Worm (Caenorhabditis elegans) whole organism, L1 larva: ENCODE results near the gene fbxb-13.

Source experiments
- egl-27 ChIP-seq, 2 experiments: fragments of 150-350 bp in 1 of 2; sonication (generic microtip); optimal IDR thresholded peaks; 3 replicates each; lab custom pipeline; 2017 to 2018; ENCODE audit warnings: missing biosample characterization in 2 of 2, missing genetic modification characterization in 2 of 2, missing genetic modification reagents in 2 of 2
- nhr-77 ChIP-seq: fragments of 150-350 bp; optimal IDR thresholded peaks from 2 replicates; lab custom pipeline; 2014; ENCODE audit warnings: missing biosample characterization, missing genetic modification characterization
- pag-3 ChIP-seq: sonication (generic microtip); optimal IDR thresholded peaks from 2 replicates; lab custom pipeline; 2017; ENCODE audit warnings: missing genetic modification characterization, mild to moderate bottlenecking, missing compliant biosample characterization, antibody characterized with exemption, borderline replicate concordance; ENCODE audit not compliant: insufficient read depth
- sup-37 ChIP-seq: fragments of 200-800 bp; sonication (Bioruptor generic); optimal IDR thresholded peaks from 2 replicates; lab custom pipeline; 2018; ENCODE audit warnings: mild to moderate bottlenecking, missing genetic modification characterization, missing compliant biosample characterization

ce11 chrII:1763072-1763471 lies 25.0 kb upstream of the fbxb-13 start, which contains the start of gene math-28:
- TF ChIP-seq sup-37 (GFP tag; lab: Kevin White, UChicago) (no peak), pag-3 (tag; lab: Kevin White, UChicago) (no peak), nhr-77 (tag; lab: Kevin White, UChicago) (no peak), egl-27 (tag; optimal IDR thresholded peaks at IDR 0.05; lab: Kevin White, UChicago) (no peak)
